Worm (Caenorhabditis elegans): ENCODE results near the gene gskl-1.

The gskl-1 gene

ce11 chrII:10923948-10924347, 23.4 kb upstream of the gskl-1 start, which contains the start of gene Y19D2B.2:
Gene Y19D2B.2 (plus strand): TSS chrII:10924248.
- no peak for TF ChIP-seq nhr-11 (tag; optimal IDR thresholded peaks at IDR 0.05)
- no peak for TF ChIP-seq fos-1 (tag; optimal IDR thresholded peaks at IDR 0.05)
- no peak for TF ChIP-seq ceh-90 (tag; optimal IDR thresholded peaks at IDR 0.05)
- TF ChIP-seq nhr-28 (tag; optimal IDR thresholded peaks at IDR 0.05) = no peak
- no peak for TF ChIP-seq sup-37 (GFP tag; optimal IDR thresholded peaks at IDR 0.05)
- TF ChIP-seq egl-13 (tag; optimal IDR thresholded peaks at IDR 0.05) = no peak
- TF ChIP-seq F16B12.6 (tag; optimal IDR thresholded peaks at IDR 0.05) = no peak
- no peak for TF ChIP-seq pqm-1 (tag; optimal IDR thresholded peaks at IDR 0.05)
- no peak for TF ChIP-seq C16A3.4 (tag; optimal IDR thresholded peaks at IDR 0.05)
- TF ChIP-seq efl-1 (optimal IDR thresholded peaks at IDR 0.05) = no peak
- no peak for TF ChIP-seq efl-1 (GFP tag; optimal IDR thresholded peaks at IDR 0.05 in 1 of 2)
- TF ChIP-seq C34B4.2 (tag; optimal IDR thresholded peaks at IDR 0.05) = no peak
- TF ChIP-seq lsy-2 (tag; optimal IDR thresholded peaks at IDR 0.05) = no peak

- TF ChIP-seq C34B4.2 (tag; optimal IDR thresholded peaks at IDR 0.05) = no peak
- TF ChIP-seq nhr-19 (GFP tag; conservative IDR thresholded peaks at IDR 0.05) = 0 out of 2 replicates have a peak, but pooled peaks have one; percentile 11
- TF ChIP-seq lir-3 (tag; optimal IDR thresholded peaks at IDR 0.05; ENCODE audit: poor library complexity) = no peak
- peak in 1 of 2 experiments; percentile 27 for TF ChIP-seq lin-35 (GFP tag; optimal IDR thresholded peaks at IDR 0.05)
- no peak for TF ChIP-seq skn-1 (tag; optimal IDR thresholded peaks at IDR 0.05)
- peak; percentile 8 for TF ChIP-seq blmp-1 (tag; optimal IDR thresholded peaks at IDR 0.05)
- no peak for TF ChIP-seq nhr-84 (tag; optimal IDR thresholded peaks at IDR 0.05)
- peak; percentile 39 for TF ChIP-seq lin-14 (GFP tag; optimal IDR thresholded peaks at IDR 0.05)
- peak; percentile 45 for TF ChIP-seq nhr-20 (tag; optimal IDR thresholded peaks at IDR 0.05)
- no peak for TF ChIP-seq ceh-82 (tag; optimal IDR thresholded peaks at IDR 0.05)
- no peak for TF ChIP-seq unc-62 (GFP tag; optimal IDR thresholded peaks at IDR 0.05)
- peak; percentile 42 for TF ChIP-seq nhr-90 (tag; optimal IDR thresholded peaks at IDR 0.05; ENCODE audit: poor library complexity)
- peak in 2 of 6 experiments; percentile 11 to 69 for TF ChIP-seq elt-3 (tag; optimal IDR thresholded peaks at IDR 0.05)
- TF ChIP-seq nhr-71 (tag; optimal IDR thresholded peaks at IDR 0.05) = peak; percentile 50
- TF ChIP-seq snu-23 (GFP tag; optimal IDR thresholded peaks at IDR 0.05) = peak; percentile 8
- TF ChIP-seq elt-2 (tag; optimal IDR thresholded peaks at IDR 0.05) = peak; percentile 86
These were observed 22.7 kb upstream of the gskl-1 start for ce11 chrII:10924669-10925068.

- TF ChIP-seq unc-30 (tag; optimal IDR thresholded peaks at IDR 0.05) (no peak), dpl-1 (GFP tag; optimal IDR thresholded peaks at IDR 0.05) (peak; percentile 66 to 82 (median 69)), blmp-1 (tag; optimal IDR thresholded peaks at IDR 0.05) (peak; percentile 31), C34B4.2 (tag; optimal IDR thresholded peaks at IDR 0.05) (no peak), ceh-8 (GFP tag; optimal IDR thresholded peaks at IDR 0.05) (no peak), snu-23 (GFP tag; optimal IDR thresholded peaks at IDR 0.05) (peak; percentile 5), sptf-1 (tag; optimal IDR thresholded peaks at IDR 0.05) (no peak), Y116A8C.19 (tag; optimal IDR thresholded peaks at IDR 0.05; ENCODE audit: borderline replicate concordance) (no peak), xbp-1 (tag; optimal IDR thresholded peaks at IDR 0.05) (no peak), hpl-2 (GFP tag; optimal IDR thresholded peaks at IDR 0.05) (no peak), egl-27 (tag; optimal IDR thresholded peaks at IDR 0.05) (no peak), aha-1 (tag; optimal IDR thresholded peaks at IDR 0.05) (no peak), efl-1 (optimal IDR thresholded peaks at IDR 0.05) (peak; percentile 82 to 86), efl-1 (GFP tag; optimal IDR thresholded peaks at IDR 0.05 in 1 of 2) (peak; percentile 77 to 96), irx-1 (tag; optimal IDR thresholded peaks at IDR 0.05) (peak; percentile 21), lin-39 (tag; optimal IDR thresholded peaks at IDR 0.05) (no peak), tbx-2 (tag; optimal IDR thresholded peaks at IDR 0.05) (no peak), mef-2 (tag; optimal IDR thresholded peaks at IDR 0.05) (no peak), nhr-85 (tag) (peak; percentile 61), nhr-12 (tag; optimal IDR thresholded peaks at IDR 0.05) (no peak), ceh-90 (tag; optimal IDR thresholded peaks at IDR 0.05) (no peak), mep-1 (tag; optimal IDR thresholded peaks at IDR 0.05) (no peak), swsn-7 (tag; optimal IDR thresholded peaks at IDR 0.05) (no peak), unc-86 (tag; optimal IDR thresholded peaks at IDR 0.05) (no peak), nhr-84 (tag; optimal IDR thresholded peaks at IDR 0.05) (no peak), aly-2 (tag; optimal IDR thresholded peaks at IDR 0.05) (no peak), fkh-10 (GFP tag; optimal IDR thresholded peaks at IDR 0.05) (no peak), fos-1 (tag; optimal IDR thresholded peaks at IDR 0.05) (no peak), lir-3 (tag; optimal IDR thresholded peaks at IDR 0.05; ENCODE audit: poor library complexity) (peak; percentile 17)
These were observed 21.4 kb upstream of the gskl-1 start, which contains the start of gene metr-1 for ce11 chrII:10925804-10926570. Gene metr-1 (plus strand): TSS chrII:10926561.
